Worm (Caenorhabditis elegans) whole organism, mixed stage, embryonic: ENCODE data around the gene C06B3.16.

Experiments
- ceh-43 ChIP-seq: fragments of 200-800 bp; sonication (Bioruptor generic); optimal IDR thresholded peaks from 2 replicates; lab custom pipeline; 2018; ENCODE audit warnings: mild to moderate bottlenecking, missing genetic modification characterization, moderate library complexity, missing compliant biosample characterization
- elt-3 ChIP-seq: fragments of 150-350 bp; optimal IDR thresholded peaks from 2 replicates; lab custom pipeline; 2014; ENCODE audit warnings: missing biosample characterization, missing genetic modification characterization
- lin-13 ChIP-seq: fragments of 150-350 bp; optimal IDR thresholded peaks from 2 replicates; lab custom pipeline; 2014; ENCODE audit warnings: missing biosample characterization, missing genetic modification characterization
- nhr-12 ChIP-seq: fragments of 150-350 bp; optimal IDR thresholded peaks from 2 replicates; lab custom pipeline; 2014; ENCODE audit warnings: missing biosample characterization, missing genetic modification characterization
- nhr-76 ChIP-seq: sonication (generic microtip); optimal IDR thresholded peaks from 2 replicates; lab custom pipeline; 2017; ENCODE audit warnings: missing biosample characterization, missing genetic modification characterization
- pha-4 ChIP-seq: fragments of 150-350 bp; optimal IDR thresholded peaks from 2 replicates; lab custom pipeline; 2018; ENCODE audit warnings: missing biosample characterization, missing genetic modification reagents, missing genetic modification characterization
- sptf-1 ChIP-seq: sonication (generic microtip); optimal IDR thresholded peaks from 2 replicates; lab custom pipeline; 2017; ENCODE audit warnings: mild to moderate bottlenecking, missing genetic modification characterization, moderate library complexity, missing compliant biosample characterization
- tbx-8 ChIP-seq: fragments of 200-800 bp; sonication (Bioruptor generic); optimal IDR thresholded peaks from 2 replicates; lab custom pipeline; 2018; ENCODE audit warnings: mild to moderate bottlenecking, missing genetic modification characterization, moderate library complexity, missing compliant biosample characterization

- TF ChIP-seq elt-3 (tag; lab: Kevin White, UChicago) (no peak), lin-13 (tag; lab: Kevin White, UChicago) (no peak), nhr-76 (no peak), sptf-1 (tag; lab: Kevin White, UChicago) (no peak), ceh-43 (GFP tag; lab: Kevin White, UChicago) (no peak), nhr-12 (no peak), tbx-8 (GFP tag; lab: Kevin White, UChicago) (no peak), pha-4 (tag; lab: Kevin White, UChicago) (no peak)
Measured at ce11 chrV:13889516-13889915, 41.8 kb upstream of the C06B3.16 start, which contains the start of gene spp-12.
